Fruit fly (Drosophila melanogaster): ENCODE data around the gene mRpL28.

dm6 chr2L:4976988-4977551, 3.3 kb downstream of the mRpL28 start, which contains the start of the genes Gmd and CG3792:
- no peak for TF ChIP-seq pan (optimal IDR thresholded peaks at IDR 0.05)
- peak; percentile 97 for TF ChIP-seq h (GFP tag; optimal IDR thresholded peaks at IDR 0.05)
- no peak for TF ChIP-seq Dfd (GFP tag; optimal IDR thresholded peaks at IDR 0.05)
- no peak for TF ChIP-seq Hr83 (GFP tag; optimal IDR thresholded peaks at IDR 0.05; ENCODE audit: poor library complexity, severe bottlenecking)
- no peak for TF ChIP-seq Rel (GFP tag; optimal IDR thresholded peaks at IDR 0.05)
- peak; percentile 81 for TF ChIP-seq Rel (tag; optimal IDR thresholded peaks at IDR 0.05)
- no peak for TF ChIP-seq CrebA (GFP tag; optimal IDR thresholded peaks at IDR 0.05; ENCODE audit: borderline replicate concordance)
- peak; percentile 80 for TF ChIP-seq CG32264 (GFP tag; optimal IDR thresholded peaks at IDR 0.05)
- no peak for TF ChIP-seq usp (GFP tag; optimal IDR thresholded peaks at IDR 0.05)
